Worm (Caenorhabditis elegans) whole organism, L3 larva: ENCODE measurements around the gene srd-39.

Experiments
- aly-2 ChIP-seq: fragments of 150-350 bp; optimal IDR thresholded peaks from 2 replicates; lab custom pipeline; 2014; ENCODE audit warnings: missing biosample characterization, missing genetic modification characterization
- ama-1 ChIP-seq: fragments of 150-350 bp; optimal IDR thresholded peaks from 2 replicates; lab custom pipeline; 2018
- egl-27 ChIP-seq: sonication (generic microtip); optimal IDR thresholded peaks from 4 replicates; lab custom pipeline; 2017; ENCODE audit warnings: missing biosample characterization, missing genetic modification reagents, missing genetic modification characterization
- fos-1 ChIP-seq: fragments of 150-350 bp; optimal IDR thresholded peaks from 2 replicates; lab custom pipeline; 2014; ENCODE audit warnings: missing biosample characterization, missing genetic modification characterization
- pha-4 ChIP-seq: fragments of 150-350 bp; optimal IDR thresholded peaks from 2 replicates; lab custom pipeline; 2014; ENCODE audit warnings: missing biosample characterization, missing genetic modification reagents, missing genetic modification characterization
- pqm-1 ChIP-seq: fragments of 150-350 bp; optimal IDR thresholded peaks from 2 replicates; lab custom pipeline; 2017; ENCODE audit warnings: missing biosample characterization, missing genetic modification characterization, inconsistent platforms
- skn-1 ChIP-seq: fragments of 150-350 bp; optimal IDR thresholded peaks from 2 replicates; lab custom pipeline; 2014; ENCODE audit warnings: missing biosample characterization, missing genetic modification characterization
- snpc-4 ChIP-seq: fragments of 150-350 bp; optimal IDR thresholded peaks from 2 replicates; lab custom pipeline; 2014; ENCODE audit warnings: missing biosample characterization, missing genetic modification characterization
- unc-62 ChIP-seq: fragments of 150-350 bp; sonication (generic microtip); optimal IDR thresholded peaks from 4 replicates; lab custom pipeline; 2014; ENCODE audit warnings: missing biosample characterization, missing genetic modification reagents, missing genetic modification characterization
- zag-1 ChIP-seq: fragments of 150-350 bp; optimal IDR thresholded peaks from 2 replicates; lab custom pipeline; 2014; ENCODE audit warnings: missing biosample characterization, missing genetic modification characterization

DNA sequence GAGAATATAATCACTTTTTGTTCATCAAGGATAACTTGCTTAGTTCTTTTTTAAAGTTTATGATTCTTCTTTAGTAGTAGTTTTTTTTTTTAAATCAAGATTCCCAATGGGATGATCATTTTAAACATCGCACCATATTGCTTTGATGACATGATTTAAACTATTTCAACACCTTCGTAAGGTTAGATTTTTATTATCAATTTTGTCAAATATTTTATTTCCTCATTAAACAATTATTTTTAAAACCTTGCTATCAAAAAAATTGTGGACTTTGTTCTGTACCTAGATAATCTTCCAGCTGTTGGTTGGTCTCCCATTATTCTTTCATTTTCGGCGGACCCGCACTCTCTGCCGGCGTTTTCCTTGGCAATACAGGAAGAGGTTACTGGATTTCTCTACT is 31.0 kb upstream of the srd-39 start, which contains the start of gene sir-2.3:
- TF ChIP-seq unc-62 (GFP tag; lab: Kevin White, UChicago), result no peak
- TF ChIP-seq skn-1 (tag; lab: Kevin White, UChicago), result no peak
- no peak for TF ChIP-seq egl-27 (tag; lab: Kevin White, UChicago)
- no peak for TF ChIP-seq zag-1 (tag; lab: Kevin White, UChicago)
- TF ChIP-seq pqm-1 (tag; lab: Kevin White, UChicago), result no peak
- TF ChIP-seq aly-2 (tag; lab: Kevin White, UChicago), result no peak
- no peak for TF ChIP-seq snpc-4 (tag; lab: Kevin White, UChicago)
- TF ChIP-seq ama-1, result no peak
- no peak for TF ChIP-seq pha-4 (tag; lab: Kevin White, UChicago)
- TF ChIP-seq fos-1 (tag; lab: Kevin White, UChicago), result no peak
